Worm (Caenorhabditis elegans): ENCODE results near the gene frm-7.

DNA sequence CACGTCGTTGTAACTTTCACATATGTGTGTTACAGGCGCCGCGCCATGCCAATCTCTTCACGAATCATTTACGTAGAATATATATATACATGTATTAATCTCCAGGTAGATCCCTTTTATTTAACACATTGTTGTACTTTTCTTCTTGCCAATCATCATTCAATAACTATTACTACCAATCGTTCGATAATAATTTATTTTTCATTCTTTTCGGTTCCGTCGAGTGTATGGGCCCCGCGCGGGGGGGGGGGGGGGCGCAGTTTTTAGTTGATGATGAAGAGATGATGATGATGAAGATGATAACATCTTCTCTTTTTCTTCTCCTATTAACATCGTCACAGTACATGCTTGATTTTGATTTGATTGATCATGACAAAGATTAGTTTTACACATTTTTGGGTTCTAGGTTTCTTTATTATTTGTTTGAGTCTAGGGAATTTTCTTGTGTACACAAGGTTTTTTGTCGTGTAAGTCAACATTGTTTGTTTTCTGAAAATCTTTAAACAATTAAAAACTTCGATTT lies 3.0 kb upstream of the frm-7 start:
- TF ChIP-seq nhr-76 (tag; optimal IDR thresholded peaks at IDR 0.05) (no peak), nhr-237 (tag; optimal IDR thresholded peaks at IDR 0.05) (no peak), egl-27 (tag; optimal IDR thresholded peaks at IDR 0.05) (no peak), mdl-1 (tag; optimal IDR thresholded peaks at IDR 0.05) (no peak), nhr-11 (tag; optimal IDR thresholded peaks at IDR 0.05) (no peak), fkh-10 (GFP tag; optimal IDR thresholded peaks at IDR 0.05) (no peak), R02D3.7 (tag; optimal IDR thresholded peaks at IDR 0.05) (no peak), lin-39 (tag; optimal IDR thresholded peaks at IDR 0.05) (no peak), snpc-4 (tag; optimal IDR thresholded peaks at IDR 0.05) (no peak), pha-4 (tag; optimal IDR thresholded peaks at IDR 0.05) (peak; percentile 68)

All from whole organism, L3 larva.